Worm (Caenorhabditis elegans): ENCODE measurements around the gene oac-4.

oac-4 gene

DNA sequence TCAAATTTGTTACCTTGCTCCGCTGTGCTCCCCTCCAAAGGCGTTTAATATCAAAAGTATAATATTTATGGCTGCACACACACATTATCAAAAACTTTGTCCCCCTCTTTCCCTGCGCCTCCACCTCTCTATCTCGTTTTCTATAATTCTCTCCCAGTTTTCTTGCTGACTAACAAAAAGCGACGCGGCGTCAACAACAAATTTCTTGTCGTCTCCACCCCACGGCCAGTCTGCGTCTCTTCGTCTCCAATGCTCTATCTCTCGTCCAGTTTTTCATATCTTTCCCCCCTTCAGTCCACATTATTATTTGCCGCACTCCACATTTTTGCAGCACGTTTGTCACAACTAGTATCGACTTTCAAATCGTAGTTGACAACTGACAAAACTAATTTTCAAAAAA is 25.3 kb downstream of the oac-4 start:
- peak; percentile 63 for TF ChIP-seq hlh-11 (tag; optimal IDR thresholded peaks at IDR 0.05)
- TF ChIP-seq lin-13 (GFP tag; optimal IDR thresholded peaks at IDR 0.05) = peak; percentile 24
- no peak for TF ChIP-seq Y105C5A.15 (GFP tag; IDR thresholded peaks at IDR 0.05)
- TF ChIP-seq mep-1 (tag; optimal IDR thresholded peaks at IDR 0.05) = peak; percentile 85
- peak in 1 of 2 experiments; percentile 5 for TF ChIP-seq mdl-1 (tag; optimal IDR thresholded peaks at IDR 0.05)
- TF ChIP-seq mes-2 (tag; optimal IDR thresholded peaks at IDR 0.05; ENCODE audit: poor library complexity, severe bottlenecking) = peak; percentile 47
- TF ChIP-seq pha-4 (GFP tag; IDR thresholded peaks at IDR 0.05) = no peak
- TF ChIP-seq pha-4 (tag; optimal IDR thresholded peaks at IDR 0.05) = peak; percentile 75
- TF ChIP-seq dmd-6 (GFP tag; IDR thresholded peaks at IDR 0.05) = peak; percentile 36; the same call in 1 of the 2 replicates
- peak in 1 of 2 experiments; percentile 81 for TF ChIP-seq unc-62 (GFP tag; optimal IDR thresholded peaks at IDR 0.05 in 1 of 2)
- no peak for TF ChIP-seq unc-62 (tag; optimal IDR thresholded peaks at IDR 0.05)
- TF ChIP-seq dpl-1 (GFP tag; optimal IDR thresholded peaks at IDR 0.05) = peak; percentile 13
- peak; percentile 42 for TF ChIP-seq nhr-6 (tag; optimal IDR thresholded peaks at IDR 0.05)
- peak; percentile 34 for TF ChIP-seq hlh-30 (tag; optimal IDR thresholded peaks at IDR 0.05; ENCODE audit: insufficient read depth)
- TF ChIP-seq nhr-102 (tag; optimal IDR thresholded peaks at IDR 0.05) = peak; percentile 30
- TF ChIP-seq pqm-1 (tag; optimal IDR thresholded peaks at IDR 0.05) = peak; percentile 35
- TF ChIP-seq nhr-28 (tag; optimal IDR thresholded peaks at IDR 0.05) = peak; percentile 76
- peak in 1 of 2 experiments; percentile 49 for TF ChIP-seq lsy-2 (tag; optimal IDR thresholded peaks at IDR 0.05)
- no peak for TF ChIP-seq nhr-237 (tag; optimal IDR thresholded peaks at IDR 0.05)
- peak; percentile 32; the same call in 1 of the 2 replicates for TF ChIP-seq hmg-1.1 (GFP tag; IDR thresholded peaks at IDR 0.05)
- TF ChIP-seq madf-5 (GFP tag; IDR thresholded peaks at IDR 0.05) = no peak
- no peak for TF ChIP-seq R02D3.7 (tag; optimal IDR thresholded peaks at IDR 0.05)
- TF ChIP-seq rbr-2 (tag; optimal IDR thresholded peaks at IDR 0.05) = peak; percentile 68
- peak in 1 of 2 experiments; percentile 64 for TF ChIP-seq daf-16 (GFP tag; optimal IDR thresholded peaks at IDR 0.05)
- TF ChIP-seq daf-16 (tag; optimal IDR thresholded peaks at IDR 0.05) = peak; percentile 77
- peak; percentile 27 for TF ChIP-seq spr-1 (tag; optimal IDR thresholded peaks at IDR 0.05)
- TF ChIP-seq ama-1 (optimal IDR thresholded peaks at IDR 0.05) = no peak
- TF ChIP-seq lin-38 (GFP tag; IDR thresholded peaks at IDR 0.05) = 0 out of 2 replicates have a peak, but pooled peaks have one; percentile 7
- TF ChIP-seq dve-1 (tag; optimal IDR thresholded peaks at IDR 0.05; ENCODE audit: insufficient read depth) = peak; percentile 87
- 0 out of 2 replicates have a peak, but pooled peaks have one; percentile 36 for TF ChIP-seq php-3 (GFP tag; IDR thresholded peaks at IDR 0.05)
- TF ChIP-seq egl-27 (tag; optimal IDR thresholded peaks at IDR 0.05) = no peak

DNA sequence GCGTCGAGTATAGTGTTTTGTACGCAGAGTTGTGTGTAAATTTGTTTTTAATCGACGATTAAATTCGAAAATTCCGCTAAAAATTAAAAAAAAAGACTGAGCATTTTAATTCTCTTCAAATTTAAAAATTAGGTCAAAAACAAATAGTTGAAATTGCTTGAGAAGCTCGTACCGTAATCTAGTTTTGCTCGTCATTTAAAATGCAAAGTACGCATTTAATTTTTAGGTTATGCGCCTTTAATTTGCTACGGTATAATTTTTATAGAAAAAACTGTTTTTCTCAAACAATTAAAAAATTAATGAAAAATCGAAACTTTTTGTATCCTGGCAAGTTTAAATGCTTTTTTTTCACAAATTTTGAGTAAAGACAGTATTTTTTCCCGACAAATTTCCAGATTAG is 27.2 kb downstream of the oac-4 start:
- TF ChIP-seq F49E8.2 (tag; optimal IDR thresholded peaks at IDR 0.05; ENCODE audit: borderline replicate concordance) = peak; percentile 56
- no peak for TF ChIP-seq nhr-76 (tag; optimal IDR thresholded peaks at IDR 0.05)
- TF ChIP-seq lin-38 (GFP tag; IDR thresholded peaks at IDR 0.05) = 0 out of 2 replicates have a peak, but pooled peaks have one; percentile 12
- TF ChIP-seq nhr-6 (tag; optimal IDR thresholded peaks at IDR 0.05) = no peak

DNA sequence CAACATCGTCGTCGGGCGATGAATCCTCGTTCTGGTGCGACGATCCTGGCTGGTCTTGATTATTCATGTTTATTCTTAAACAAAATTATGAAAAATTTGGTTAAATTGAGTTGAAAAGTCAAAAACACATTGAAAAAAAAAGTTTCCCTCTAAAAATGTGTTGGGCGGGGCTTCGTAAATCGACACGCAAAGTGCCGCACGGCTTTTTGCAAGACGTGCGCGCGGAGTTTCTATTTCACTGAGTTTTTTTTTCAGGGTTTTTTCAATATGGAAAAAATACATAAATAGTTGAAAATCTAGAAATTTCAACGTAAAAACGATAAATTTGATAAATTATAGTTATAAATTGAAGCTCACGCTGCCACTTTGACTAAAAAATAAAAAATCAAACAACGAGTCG is 27.7 kb downstream of the oac-4 start, which contains the start of gene F54D10.5:
Gene F54D10.5, minus strand, starts transcription at position 74 of the 400 bp plus-strand sequence.
- TF ChIP-seq F26F4.8 (GFP tag; conservative IDR thresholded peaks at IDR 0.05) (no peak), nhr-11 (tag; optimal IDR thresholded peaks at IDR 0.05) (no peak), snpc-1.2 (GFP tag; IDR thresholded peaks at IDR 0.05) (no peak), hlh-30 (tag; optimal IDR thresholded peaks at IDR 0.05; ENCODE audit: insufficient read depth) (no peak), Y5F2A.4 (GFP tag; optimal IDR thresholded peaks at IDR 0.05) (no peak), lin-38 (GFP tag; IDR thresholded peaks at IDR 0.05) (no peak), nhr-76 (tag; optimal IDR thresholded peaks at IDR 0.05) (no peak), sdz-12 (GFP tag; optimal IDR thresholded peaks at IDR 0.05) (no peak), ceh-20 (GFP tag; IDR thresholded peaks at IDR 0.05) (no peak), lin-15B (tag; optimal IDR thresholded peaks at IDR 0.05) (no peak), jun-1 (tag; optimal IDR thresholded peaks at IDR 0.05) (no peak), spr-3 (GFP tag; optimal IDR thresholded peaks at IDR 0.05) (no peak), F10B5.3 (tag; optimal IDR thresholded peaks at IDR 0.05) (no peak), F49E8.2 (tag; optimal IDR thresholded peaks at IDR 0.05; ENCODE audit: borderline replicate concordance) (no peak), dmd-6 (GFP tag; IDR thresholded peaks at IDR 0.05) (no peak), madf-5 (GFP tag; IDR thresholded peaks at IDR 0.05) (no peak), mdt-29 (GFP tag; IDR thresholded peaks at IDR 0.05) (no peak), ztf-11 (tag; optimal IDR thresholded peaks at IDR 0.05) (no peak), ces-1 (GFP tag; optimal IDR thresholded peaks at IDR 0.05) (no peak), hmg-1.1 (GFP tag; IDR thresholded peaks at IDR 0.05) (peak; percentile 51; the same call in 1 of the 2 replicates), snpc-4 (tag; optimal IDR thresholded peaks at IDR 0.05) (no peak), daf-12 (tag; optimal IDR thresholded peaks at IDR 0.05) (no peak), zag-1 (tag; optimal IDR thresholded peaks at IDR 0.05) (no peak)

Measured in whole organism, L4 larva.